Fruit fly (Drosophila melanogaster) whole organism, embryonic: ENCODE data around the gene dsf.
A peak's percentile ranks its signal among the peaks of the same experiment; 100 is the strongest.

Experiments used
- Asciz ChIP-seq: fragments of 200-800 bp; sonication (Bioruptor generic); optimal IDR thresholded peaks from 2 replicates; lab custom pipeline; 2017; ENCODE audit warnings: missing biosample characterization, mild to moderate bottlenecking, missing genetic modification characterization, missing genetic modification reagents
- Blimp-1 ChIP-seq: fragments of 200-800 bp; sonication (Bioruptor generic); optimal IDR thresholded peaks from 3 replicates; lab custom pipeline; 2018; ENCODE audit warnings: missing biosample characterization, missing genetic modification characterization, mild to moderate bottlenecking, moderate library complexity, missing genetic modification reagents
- BtbVII ChIP-seq: fragments of 200-800 bp; sonication (Bioruptor generic); optimal IDR thresholded peaks from 3 replicates; lab custom pipeline; 2017; ENCODE audit warnings: missing biosample characterization, mild to moderate bottlenecking, missing genetic modification characterization
- CG12104 ChIP-seq: fragments of 200-800 bp; sonication (Bioruptor generic); optimal IDR thresholded peaks from 3 replicates; lab custom pipeline; 2016; ENCODE audit warnings: missing biosample characterization, missing genetic modification characterization
- CG12391 ChIP-seq: fragments of 200-800 bp; sonication (Bioruptor generic); optimal IDR thresholded peaks from 3 replicates; lab custom pipeline; 2018; ENCODE audit warnings: missing biosample characterization, mild to moderate bottlenecking, missing genetic modification characterization, moderate library complexity
- CG13287 ChIP-seq: fragments of 200-800 bp; sonication (Bioruptor generic); IDR thresholded peaks from 2 replicates; pipeline ENCODE4 v1.3.6; 2022; ENCODE audit warnings: missing biosample characterization, missing genetic modification characterization; ENCODE audit not compliant: partially characterized antibody
- CG14710 ChIP-seq: fragments of 200-800 bp; sonication (Bioruptor generic); optimal IDR thresholded peaks from 3 replicates; lab custom pipeline; 2019; ENCODE audit warnings: missing biosample characterization, mild to moderate bottlenecking, missing genetic modification characterization, moderate library complexity
- CG14860 ChIP-seq: fragments of 200-800 bp; sonication (Bioruptor generic); IDR thresholded peaks from 3 replicates; pipeline ENCODE4 v1.3.6; 2022; ENCODE audit warnings: missing biosample characterization, missing genetic modification characterization; ENCODE audit not compliant: partially characterized antibody
- CG15514 ChIP-seq: fragments of 200-800 bp; sonication (Bioruptor generic); optimal IDR thresholded peaks from 3 replicates; lab custom pipeline; 2017; ENCODE audit warnings: missing biosample characterization, missing genetic modification characterization, mild to moderate bottlenecking, moderate library complexity, missing genetic modification reagents
- CG1603 ChIP-seq: fragments of 200-800 bp; sonication (Bioruptor generic); optimal IDR thresholded peaks from 2 replicates; lab custom pipeline; 2019; ENCODE audit warnings: missing biosample characterization, mild to moderate bottlenecking, missing genetic modification characterization, moderate library complexity
- CG1647 ChIP-seq: fragments of 200-800 bp; sonication (Bioruptor generic); optimal IDR thresholded peaks from 3 replicates; lab custom pipeline; 2016; ENCODE audit warnings: missing biosample characterization, missing genetic modification characterization
- CG17328 ChIP-seq: fragments of 200-800 bp; sonication (Bioruptor generic); IDR thresholded peaks from 2 replicates; pipeline ENCODE4 v1.3.6; 2022; ENCODE audit warnings: missing biosample characterization, missing genetic modification characterization
- CG30403 ChIP-seq: fragments of 200-800 bp; sonication (Bioruptor generic); optimal IDR thresholded peaks from 3 replicates; lab custom pipeline; 2016; ENCODE audit warnings: missing biosample characterization, missing genetic modification characterization
- CG3163 ChIP-seq: fragments of 200-800 bp; sonication (Bioruptor generic); optimal IDR thresholded peaks from 3 replicates; lab custom pipeline; 2016; ENCODE audit warnings: missing biosample characterization, missing genetic modification characterization
- CG3847 ChIP-seq: fragments of 200-800 bp; sonication (Bioruptor generic); IDR thresholded peaks from 2 replicates; pipeline ENCODE4 v1.3.6; 2022; ENCODE audit warnings: missing biosample characterization, missing genetic modification characterization
- CG4424 ChIP-seq: fragments of 200-800 bp; sonication (Bioruptor generic); optimal IDR thresholded peaks from 3 replicates; lab custom pipeline; 2016; ENCODE audit warnings: missing biosample characterization, missing genetic modification characterization
- CG4707 ChIP-seq: fragments of 200-800 bp; sonication (Bioruptor generic); optimal IDR thresholded peaks from 2 replicates; lab custom pipeline; 2018; ENCODE audit warnings: missing biosample characterization, mild to moderate bottlenecking, missing genetic modification characterization, moderate library complexity
- CG7271 ChIP-seq: fragments of 200-800 bp; sonication (Bioruptor generic); optimal IDR thresholded peaks from 2 replicates; lab custom pipeline; 2018; ENCODE audit warnings: missing biosample characterization, mild to moderate bottlenecking, missing genetic modification characterization, moderate library complexity
- CG8290 ChIP-seq, 3 experiments: fragments of 200-800 bp; sonication (Bioruptor generic); optimal IDR thresholded peaks; 2 replicates each; lab custom pipeline; 2016 to 2019; ENCODE audit warnings: missing biosample characterization in 3 of 3, missing genetic modification characterization in 3 of 3, mild to moderate bottlenecking in 2 of 3, moderate library complexity in 1 of 3
- CG8478 ChIP-seq: fragments of >200 bp; optimal IDR thresholded peaks from 2 replicates; lab custom pipeline; 2018
- CrebB ChIP-seq: fragments of 200-800 bp; sonication (Bioruptor generic); optimal IDR thresholded peaks from 3 replicates; lab custom pipeline; 2018; ENCODE audit warnings: missing biosample characterization, mild to moderate bottlenecking, missing genetic modification characterization
- Dbx ChIP-seq: fragments of 200-800 bp; sonication (Bioruptor generic); IDR thresholded peaks from 3 replicates; pipeline ENCODE4 v1.3.6; 2022; ENCODE audit warnings: missing biosample characterization, missing genetic modification characterization
- Drgx ChIP-seq: fragments of 200-800 bp; sonication (Bioruptor generic); IDR thresholded peaks from 2 replicates; pipeline ENCODE4 v1.3.6; 2022; ENCODE audit warnings: missing biosample characterization, missing genetic modification characterization
- Hey ChIP-seq: fragments of 200-800 bp; sonication (Bioruptor generic); optimal IDR thresholded peaks from 3 replicates; lab custom pipeline; 2018; ENCODE audit warnings: missing biosample characterization, mild to moderate bottlenecking, missing genetic modification characterization
- Hr3 ChIP-seq: fragments of 200-800 bp; sonication (Bioruptor generic); optimal IDR thresholded peaks from 3 replicates; lab custom pipeline; 2016; ENCODE audit warnings: missing biosample characterization, missing genetic modification characterization
- Lhr ChIP-seq: fragments of 200-800 bp; sonication (Bioruptor generic); optimal IDR thresholded peaks from 3 replicates; lab custom pipeline; 2017; ENCODE audit warnings: mild to moderate bottlenecking, missing biosample characterization, missing genetic modification reagents, missing genetic modification characterization
- Lim3 ChIP-seq: fragments of 200-800 bp; sonication (Bioruptor generic); IDR thresholded peaks from 2 replicates; pipeline ENCODE4 v1.3.6; 2022; ENCODE audit warnings: missing biosample characterization, missing genetic modification characterization
- Max ChIP-seq: fragments of 200-800 bp; sonication (Bioruptor generic); optimal IDR thresholded peaks from 2 replicates; lab custom pipeline; 2016; ENCODE audit warnings: missing biosample characterization, mild to moderate bottlenecking, missing genetic modification characterization
- Ravus ChIP-seq: fragments of 200-800 bp; sonication (Bioruptor generic); IDR thresholded peaks from 2 replicates; pipeline ENCODE4 v1.3.6; 2022; ENCODE audit warnings: missing biosample characterization, missing genetic modification characterization
- Sox100B ChIP-seq: fragments of 200-800 bp; sonication (Bioruptor generic); optimal IDR thresholded peaks from 3 replicates; lab custom pipeline; 2018; ENCODE audit warnings: missing biosample characterization, mild to moderate bottlenecking, missing genetic modification characterization
- Spps ChIP-seq: fragments of 200-800 bp; sonication (Bioruptor generic); optimal IDR thresholded peaks from 2 replicates; lab custom pipeline; 2018; ENCODE audit warnings: missing biosample characterization, mild to moderate bottlenecking, missing genetic modification characterization
- Tbp ChIP-seq: fragments of >200 bp; optimal IDR thresholded peaks from 2 replicates; lab custom pipeline; 2018; ENCODE audit warnings: missing biosample characterization, missing genetic modification characterization
- ab ChIP-seq: fragments of 200-800 bp; sonication (Bioruptor generic); optimal IDR thresholded peaks from 2 replicates; lab custom pipeline; 2016; ENCODE audit warnings: missing biosample characterization, missing genetic modification characterization
- ato ChIP-seq: fragments of 200-800 bp; sonication (Bioruptor generic); IDR thresholded peaks from 2 replicates; pipeline ENCODE4 v1.3.6; 2022; ENCODE audit warnings: missing biosample characterization, missing genetic modification characterization; ENCODE audit not compliant: partially characterized antibody
- bigmax ChIP-seq: fragments of 200-800 bp; sonication (Bioruptor generic); optimal IDR thresholded peaks from 2 replicates; lab custom pipeline; 2018; ENCODE audit warnings: missing biosample characterization, mild to moderate bottlenecking, missing genetic modification characterization
- bowl ChIP-seq: fragments of 200-800 bp; sonication (Bioruptor generic); IDR thresholded peaks from 2 replicates; pipeline ENCODE4 v1.3.6; 2022; ENCODE audit warnings: missing biosample characterization, missing genetic modification characterization
- danr ChIP-seq: fragments of 200-800 bp; sonication (Bioruptor generic); IDR thresholded peaks from 2 replicates; pipeline ENCODE4 v1.3.6; 2022; ENCODE audit warnings: missing biosample characterization, missing genetic modification characterization
- ftz-f1 ChIP-seq: fragments of 200-800 bp; sonication (Bioruptor generic); optimal IDR thresholded peaks from 2 replicates; lab custom pipeline; 2016; ENCODE audit warnings: missing biosample characterization, missing genetic modification characterization
- gfzf ChIP-seq: fragments of 200-800 bp; sonication (Bioruptor generic); optimal IDR thresholded peaks from 2 replicates; lab custom pipeline; 2016; ENCODE audit warnings: missing biosample characterization, mild to moderate bottlenecking, missing genetic modification characterization, moderate library complexity
- hb ChIP-seq: fragments of 200-800 bp; sonication (Bioruptor generic); IDR thresholded peaks from 3 replicates; pipeline ENCODE4 v1.3.6; 2022; ENCODE audit warnings: missing biosample characterization, missing genetic modification characterization; ENCODE audit not compliant: partially characterized antibody
- jigr1 ChIP-seq: fragments of 200-800 bp; sonication (Bioruptor generic); IDR thresholded peaks from 3 replicates; pipeline ENCODE4 v1.3.6; 2022; ENCODE audit warnings: missing biosample characterization, missing genetic modification characterization
- pan ChIP-seq, 4 experiments: fragments of >200 bp in 3 of 4; fragments of 200-800 bp in 1 of 4; sonication (Bioruptor generic) in 1 of 4; optimal IDR thresholded peaks in 3 of 4; IDR thresholded peaks in 1 of 4; 2 replicates each; pipeline versions ENCODE4 v1.3.6 to Lab custom; 2017 to 2022; ENCODE audit warnings: missing biosample characterization in 2 of 4, missing genetic modification characterization in 2 of 4, mixed read lengths in 1 of 4
- pb ChIP-seq: fragments of 200-800 bp; sonication (Bioruptor generic); optimal IDR thresholded peaks from 3 replicates; lab custom pipeline; 2016; ENCODE audit warnings: missing biosample characterization, missing genetic modification characterization
- repo ChIP-seq: fragments of 200-800 bp; sonication (Bioruptor generic); optimal IDR thresholded peaks from 2 replicates; lab custom pipeline; 2016; ENCODE audit warnings: missing biosample characterization, missing genetic modification characterization
- scrt ChIP-seq: fragments of 200-800 bp; sonication (Bioruptor generic); optimal IDR thresholded peaks from 2 replicates; lab custom pipeline; 2018; ENCODE audit warnings: missing biosample characterization, mild to moderate bottlenecking, missing genetic modification characterization, moderate library complexity
- stwl ChIP-seq: fragments of 200-800 bp; sonication (Bioruptor generic); optimal IDR thresholded peaks from 3 replicates; lab custom pipeline; 2018; ENCODE audit warnings: missing biosample characterization, mild to moderate bottlenecking, missing genetic modification characterization, moderate library complexity
- sug ChIP-seq: fragments of 200-800 bp; optimal IDR thresholded peaks from 2 replicates; lab custom pipeline; 2019; ENCODE audit warnings: missing biosample characterization, mild to moderate bottlenecking, missing genetic modification characterization, moderate library complexity
- trh ChIP-seq: fragments of 200-800 bp; sonication (Bioruptor generic); optimal IDR thresholded peaks from 2 replicates; lab custom pipeline; 2016; ENCODE audit warnings: missing biosample characterization, missing genetic modification characterization
- z ChIP-seq: fragments of 200-800 bp; sonication (Bioruptor generic); IDR thresholded peaks from 3 replicates; pipeline ENCODE4 v1.3.6; 2022; ENCODE audit warnings: missing biosample characterization, missing genetic modification characterization
- zen2 ChIP-seq: fragments of 200-800 bp; sonication (Bioruptor generic); IDR thresholded peaks from 3 replicates; pipeline ENCODE4 v1.3.6; 2022; ENCODE audit warnings: missing biosample characterization, missing genetic modification characterization; ENCODE audit not compliant: partially characterized antibody

The dsf gene

dm6 chr2L:5986094-5986493 lies 60.4 kb downstream of the dsf start, which contains the start of gene ifc (continued):
- no peak for TF ChIP-seq Blimp-1
- TF ChIP-seq CG8290 (GFP tag; optimal IDR thresholded peaks at IDR 0.05; lab: Kevin White, UChicago): peak; percentile 89
- TF ChIP-seq CG8290 (tag; optimal IDR thresholded peaks at IDR 0.05; lab: Kevin White, UChicago): peak; percentile 43 to 84
- TF ChIP-seq CG17328 (GFP tag; lab: Robert Waterston, UW): no peak
- no peak for TF ChIP-seq danr (GFP tag; lab: Robert Waterston, UW)
- no peak for TF ChIP-seq zen2 (GFP tag; lab: Robert Waterston, UW)
- TF ChIP-seq CG15514: peak; percentile 85
- TF ChIP-seq jigr1 (GFP tag; lab: Robert Waterston, UW): no peak
- peak; percentile 92 for TF ChIP-seq stwl
- TF ChIP-seq scrt (GFP tag; lab: Kevin White, UChicago): peak; percentile 62
- TF ChIP-seq pb (GFP tag; lab: Kevin White, UChicago): peak; percentile 9
- peak; percentile 30 for TF ChIP-seq Hr3
- peak; percentile 8 for TF ChIP-seq CG12104 (GFP tag; lab: Kevin White, UChicago)
- peak; percentile 61 for TF ChIP-seq gfzf (GFP tag; lab: Kevin White, UChicago)
- peak; percentile 93 for TF ChIP-seq Lhr (GFP tag; lab: Kevin White, UChicago)
- peak; percentile 81 for TF ChIP-seq CG14710 (tag; lab: Kevin White, UChicago)
- TF ChIP-seq CG8478: no peak
- peak; percentile 40 for TF ChIP-seq bigmax (GFP tag; lab: Kevin White, UChicago)
- no peak for TF ChIP-seq CG3847 (GFP tag; lab: Robert Waterston, UW)
- peak; percentile 51 for TF ChIP-seq CG4424
- no peak for TF ChIP-seq Tbp
- TF ChIP-seq CG14860 (GFP tag; lab: Robert Waterston, UW): no peak
- TF ChIP-seq Drgx: no peak
- TF ChIP-seq repo (GFP tag; lab: Kevin White, UChicago): peak; percentile 14
- TF ChIP-seq CG13287: no peak
- no peak for TF ChIP-seq Sox100B (GFP tag; lab: Kevin White, UChicago)
- no peak for TF ChIP-seq Spps (tag; lab: Kevin White, UChicago)
- no peak for TF ChIP-seq Hey
- no peak for TF ChIP-seq ato (GFP tag; lab: Robert Waterston, UW)
- no peak for TF ChIP-seq CG4707 (GFP tag; lab: Kevin White, UChicago)
- TF ChIP-seq Lim3 (GFP tag; lab: Robert Waterston, UW): no peak
- TF ChIP-seq CG3163 (GFP tag; lab: Kevin White, UChicago): peak; percentile 51
- TF ChIP-seq CG1603 (tag; lab: Kevin White, UChicago): peak; percentile 91
- TF ChIP-seq Dbx (GFP tag; lab: Robert Waterston, UW): no peak
- TF ChIP-seq pan (optimal IDR thresholded peaks at IDR 0.05; lab: Kevin White, UChicago): no peak
- no peak for TF ChIP-seq pan (GFP tag; optimal IDR thresholded peaks at IDR 0.05 in 1 of 2, IDR thresholded peaks at IDR 0.05 in 1 of 2)
- TF ChIP-seq Ravus (GFP tag; lab: Robert Waterston, UW): no peak
- TF ChIP-seq CrebB: peak; percentile 7
- no peak for TF ChIP-seq ab (GFP tag; lab: Kevin White, UChicago)
- peak; percentile 37 for TF ChIP-seq CG1647 (GFP tag; lab: Kevin White, UChicago)
- TF ChIP-seq trh (GFP tag; lab: Kevin White, UChicago): peak; percentile 4
- TF ChIP-seq z (GFP tag; lab: Robert Waterston, UW): no peak
- TF ChIP-seq CG12391: peak; percentile 74
- peak; percentile 60 for TF ChIP-seq sug (tag; lab: Kevin White, UChicago)
- TF ChIP-seq bowl (GFP tag; lab: Robert Waterston, UW): no peak
- TF ChIP-seq hb (GFP tag; lab: Robert Waterston, UW): no peak
- no peak for TF ChIP-seq CG7271 (tag; lab: Kevin White, UChicago)
- TF ChIP-seq BtbVII (GFP tag; lab: Kevin White, UChicago): no peak
- peak; percentile 50 for TF ChIP-seq Max (GFP tag; lab: Kevin White, UChicago)
- no peak for TF ChIP-seq Asciz (GFP tag; lab: Kevin White, UChicago)
- TF ChIP-seq ftz-f1 (GFP tag; lab: Kevin White, UChicago): no peak
- peak; percentile 68 for TF ChIP-seq CG30403
